Fruit fly (Drosophila melanogaster) whole organism, embryonic: Measurements from ENCODE around the gene CG8301.
A peak's percentile ranks its signal among the peaks of the same experiment; 100 is the strongest.

Experiments
- CG4424 ChIP-seq: fragments of 200-800 bp; sonication (Bioruptor generic); optimal IDR thresholded peaks from 3 replicates; lab custom pipeline; 2016; ENCODE audit warnings: missing biosample characterization, missing genetic modification characterization
- CG8478 ChIP-seq: fragments of >200 bp; optimal IDR thresholded peaks from 2 replicates; lab custom pipeline; 2018
- HLHmδ ChIP-seq: fragments of 200-800 bp; sonication (Bioruptor generic); optimal IDR thresholded peaks from 2 replicates; lab custom pipeline; 2018; ENCODE audit warnings: missing biosample characterization, mild to moderate bottlenecking, missing genetic modification characterization, moderate library complexity
- bcd ChIP-seq: fragments of 200-800 bp; sonication (Bioruptor generic); optimal IDR thresholded peaks from 2 replicates; lab custom pipeline; 2017; ENCODE audit warnings: missing biosample characterization, mild to moderate bottlenecking, missing genetic modification characterization
- fru ChIP-seq: fragments of >200 bp; optimal IDR thresholded peaks from 2 replicates; lab custom pipeline; 2017
- gcm ChIP-seq: fragments of 200-800 bp; sonication (Bioruptor generic); optimal IDR thresholded peaks from 2 replicates; lab custom pipeline; 2019; ENCODE audit warnings: missing biosample characterization, mild to moderate bottlenecking, missing genetic modification characterization, moderate library complexity
- insv ChIP-seq, 2 experiments: fragments of 200-800 bp; sonication (Bioruptor generic); optimal IDR thresholded peaks; 3 replicates each; lab custom pipeline; 2016 to 2018; ENCODE audit warnings: missing biosample characterization in 2 of 2, missing genetic modification characterization in 2 of 2
- inv ChIP-seq: fragments of 200-800 bp; sonication (Bioruptor generic); IDR thresholded peaks from 2 replicates; pipeline ENCODE4 v1.3.6; 2022; ENCODE audit warnings: missing biosample characterization, missing genetic modification characterization; ENCODE audit not compliant: partially characterized antibody

dm6 chr3R:9551013-9551658 is 30.0 kb upstream of the CG8301 start:
- TF ChIP-seq fru (no peak), CG8478 (lab: Kevin White, UChicago) (peak; percentile 43), CG4424 (GFP tag; lab: Kevin White, UChicago) (no peak), inv (no peak), insv (GFP tag; optimal IDR thresholded peaks at IDR 0.05; lab: Kevin White, UChicago) (peak in 1 of 2 experiments; percentile 12), bcd (GFP tag; lab: Kevin White, UChicago) (no peak), HLHmδ (GFP tag; lab: Kevin White, UChicago) (peak; percentile 95), gcm (GFP tag; lab: Kevin White, UChicago) (peak; percentile 68)
